Worm (Caenorhabditis elegans) whole organism, late embryonic: Measurements from ENCODE around the gene ZK1098.2.

ENCODE experiments used
- C08G9.2 ChIP-seq: sonication (generic microtip); optimal IDR thresholded peaks from 2 replicates; lab custom pipeline; 2016; ENCODE audit warnings: mild to moderate bottlenecking, missing genetic modification characterization, moderate library complexity, missing compliant biosample characterization
- F13H6.1 ChIP-seq: sonication (generic microtip); optimal IDR thresholded peaks from 2 replicates; lab custom pipeline; 2016; ENCODE audit warnings: missing genetic modification characterization, missing compliant biosample characterization
- K09A11.1 ChIP-seq: sonication (generic microtip); optimal IDR thresholded peaks from 2 replicates; lab custom pipeline; 2017; ENCODE audit warnings: antibody characterized with exemption, mild to moderate bottlenecking, missing genetic modification characterization, missing compliant biosample characterization; ENCODE audit not compliant: insufficient read depth
- ceh-19 ChIP-seq: fragments of 200-800 bp; sonication (Bioruptor generic); optimal IDR thresholded peaks from 2 replicates; lab custom pipeline; 2018; ENCODE audit warnings: mild to moderate bottlenecking, missing genetic modification characterization, missing compliant biosample characterization
- ceh-22 ChIP-seq: sonication (generic microtip); optimal IDR thresholded peaks from 2 replicates; lab custom pipeline; 2017; ENCODE audit warnings: missing biosample characterization, missing genetic modification characterization
- ceh-24 ChIP-seq: sonication (generic microtip); optimal IDR thresholded peaks from 2 replicates; lab custom pipeline; 2016; ENCODE audit warnings: mild to moderate bottlenecking, missing genetic modification characterization, missing compliant biosample characterization
- ceh-30 ChIP-seq: fragments of 150-350 bp; optimal IDR thresholded peaks from 2 replicates; lab custom pipeline; 2014; ENCODE audit warnings: missing biosample characterization, missing genetic modification characterization
- ceh-31 ChIP-seq: sonication (generic microtip); optimal IDR thresholded peaks from 2 replicates; lab custom pipeline; 2016; ENCODE audit warnings: missing genetic modification characterization, missing compliant biosample characterization
- ceh-34 ChIP-seq: sonication (generic microtip); optimal IDR thresholded peaks from 2 replicates; lab custom pipeline; 2016; ENCODE audit warnings: mild to moderate bottlenecking, missing genetic modification characterization, missing compliant biosample characterization
- ceh-45 ChIP-seq: fragments of 200-800 bp; sonication (Bioruptor generic); IDR thresholded peaks from 2 replicates; pipeline ENCODE4 v1.3.6; 2022; ENCODE audit warnings: missing genetic modification reagents, missing genetic modification characterization, missing compliant biosample characterization
- ceh-48 ChIP-seq: sonication (generic microtip); optimal IDR thresholded peaks from 2 replicates; lab custom pipeline; 2016; ENCODE audit warnings: missing genetic modification characterization, inconsistent platforms, missing compliant biosample characterization
- ceh-6 ChIP-seq: fragments of 200-800 bp; sonication (Bioruptor generic); optimal IDR thresholded peaks from 2 replicates; lab custom pipeline; 2018; ENCODE audit warnings: mild to moderate bottlenecking, missing genetic modification characterization, missing compliant biosample characterization
- che-1 ChIP-seq: sonication (generic microtip); optimal IDR thresholded peaks from 2 replicates; lab custom pipeline; 2016; ENCODE audit warnings: mild to moderate bottlenecking, missing genetic modification characterization, missing compliant biosample characterization
- dve-1 ChIP-seq: sonication (generic microtip); optimal IDR thresholded peaks from 2 replicates; lab custom pipeline; 2017; ENCODE audit warnings: antibody characterized with exemption, mild to moderate bottlenecking, missing genetic modification characterization, missing compliant biosample characterization
- elt-4 ChIP-seq: sonication (generic microtip); optimal IDR thresholded peaks from 2 replicates; lab custom pipeline; 2016; ENCODE audit warnings: missing genetic modification characterization, missing compliant biosample characterization
- ets-4 ChIP-seq: sonication (generic microtip); optimal IDR thresholded peaks from 2 replicates; lab custom pipeline; 2016; ENCODE audit warnings: missing genetic modification characterization, missing compliant biosample characterization
- fax-1 ChIP-seq: sonication (generic microtip); optimal IDR thresholded peaks from 2 replicates; lab custom pipeline; 2016; ENCODE audit warnings: missing genotype, missing genetic modification characterization, missing compliant biosample characterization
- gmeb-2 ChIP-seq: sonication (generic microtip); optimal IDR thresholded peaks from 2 replicates; lab custom pipeline; 2016; ENCODE audit warnings: missing genetic modification characterization, inconsistent platforms, missing compliant biosample characterization
- hlh-15 ChIP-seq: sonication (generic microtip); optimal IDR thresholded peaks from 2 replicates; lab custom pipeline; 2016; ENCODE audit warnings: missing genetic modification characterization, missing compliant biosample characterization
- hlh-30 ChIP-seq: sonication (generic microtip); optimal IDR thresholded peaks from 2 replicates; lab custom pipeline; 2017; ENCODE audit warnings: antibody characterized with exemption, missing genetic modification characterization, missing compliant biosample characterization; ENCODE audit not compliant: insufficient read depth
- hlh-8 ChIP-seq: sonication (generic microtip); optimal IDR thresholded peaks from 2 replicates; lab custom pipeline; 2016; ENCODE audit warnings: missing genotype, missing genetic modification characterization, missing compliant biosample characterization
- lim-6 ChIP-seq: sonication (generic microtip); optimal IDR thresholded peaks from 2 replicates; lab custom pipeline; 2016; ENCODE audit warnings: missing genetic modification characterization, missing compliant biosample characterization
- mec-3 ChIP-seq: sonication (generic microtip); optimal IDR thresholded peaks from 2 replicates; lab custom pipeline; 2016; ENCODE audit warnings: borderline replicate concordance, missing genetic modification characterization, missing compliant biosample characterization
- nfya-1 ChIP-seq: sonication (generic microtip); optimal IDR thresholded peaks from 2 replicates; lab custom pipeline; 2017; ENCODE audit warnings: missing genetic modification characterization, mild to moderate bottlenecking, missing compliant biosample characterization, antibody characterized with exemption, moderate library complexity
- nhr-232 ChIP-seq: sonication (generic microtip); optimal IDR thresholded peaks from 2 replicates; lab custom pipeline; 2016; ENCODE audit warnings: missing genetic modification characterization, missing compliant biosample characterization
- npax-4 ChIP-seq: sonication (generic microtip); optimal IDR thresholded peaks from 2 replicates; lab custom pipeline; 2016; ENCODE audit warnings: missing genetic modification characterization, missing compliant biosample characterization
- pag-3 ChIP-seq: sonication (generic microtip); optimal IDR thresholded peaks from 2 replicates; lab custom pipeline; 2016; ENCODE audit warnings: missing compliant biosample characterization, missing genetic modification characterization, borderline replicate concordance
- pat-9 ChIP-seq: fragments of 200-800 bp; sonication (Bioruptor generic); optimal IDR thresholded peaks from 2 replicates; lab custom pipeline; 2018; ENCODE audit warnings: mild to moderate bottlenecking, missing genetic modification characterization, moderate library complexity, missing compliant biosample characterization
- pha-2 ChIP-seq: sonication (generic microtip); optimal IDR thresholded peaks from 2 replicates; lab custom pipeline; 2017; ENCODE audit warnings: mild to moderate bottlenecking, missing genetic modification characterization, missing compliant biosample characterization
- pha-4 ChIP-seq: fragments of 150-350 bp; optimal IDR thresholded peaks from 2 replicates; lab custom pipeline; 2018; ENCODE audit warnings: missing biosample characterization, missing genetic modification reagents, missing genetic modification characterization
- pros-1 ChIP-seq: fragments of 150-350 bp; optimal IDR thresholded peaks from 2 replicates; lab custom pipeline; 2014; ENCODE audit warnings: missing biosample characterization, missing genetic modification reagents, missing genetic modification characterization
- ref-2 ChIP-seq: sonication (generic microtip); optimal IDR thresholded peaks from 2 replicates; lab custom pipeline; 2016; ENCODE audit warnings: missing genetic modification characterization, missing compliant biosample characterization
- tbx-2 ChIP-seq: sonication (generic microtip); optimal IDR thresholded peaks from 2 replicates; lab custom pipeline; 2016; ENCODE audit warnings: missing genetic modification characterization, missing compliant biosample characterization
- tbx-7 ChIP-seq: sonication (generic microtip); optimal IDR thresholded peaks from 2 replicates; lab custom pipeline; 2016; ENCODE audit warnings: missing genotype, missing genetic modification characterization, missing compliant biosample characterization
- unc-42 ChIP-seq: sonication (generic microtip); optimal IDR thresholded peaks from 2 replicates; lab custom pipeline; 2016; ENCODE audit warnings: missing genotype, missing genetic modification characterization, missing compliant biosample characterization
- unc-55 ChIP-seq: sonication (generic microtip); optimal IDR thresholded peaks from 2 replicates; lab custom pipeline; 2017; ENCODE audit warnings: missing biosample characterization, missing genetic modification reagents, missing genetic modification characterization
- ztf-16 ChIP-seq: sonication (generic microtip); optimal IDR thresholded peaks from 2 replicates; lab custom pipeline; 2017; ENCODE audit warnings: missing genetic modification characterization, missing compliant biosample characterization

The ZK1098.2 gene

DNA sequence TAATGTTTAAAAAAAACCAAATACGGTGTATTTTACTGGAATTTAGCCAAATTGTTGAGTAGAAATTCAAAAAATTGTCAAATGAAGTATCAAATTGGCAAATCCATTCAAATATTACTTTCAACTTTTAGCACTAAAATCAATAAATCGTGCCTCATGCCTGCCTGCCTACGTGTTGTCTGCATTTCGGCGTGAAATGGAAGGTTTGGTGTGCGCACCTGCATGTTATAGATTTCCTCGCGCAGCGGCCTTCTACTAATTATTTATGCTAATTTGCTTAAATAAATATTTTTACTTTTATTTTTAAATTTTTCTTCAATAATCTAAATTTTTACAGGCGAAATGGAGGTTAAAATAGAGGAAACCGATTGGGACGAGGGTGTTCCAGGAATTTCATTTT lies at the start of gene ZK1098.2:
TSS of gene ZK1098.2 (plus strand) at position 336 of the 400 bp plus-strand sequence.
- TF ChIP-seq F13H6.1: no peak
- TF ChIP-seq ceh-48 (tag; lab: Kevin White, UChicago): peak; percentile 76
- TF ChIP-seq K09A11.1 (tag; lab: Kevin White, UChicago): no peak
- TF ChIP-seq, all 69 proteins: peak for 1

DNA sequence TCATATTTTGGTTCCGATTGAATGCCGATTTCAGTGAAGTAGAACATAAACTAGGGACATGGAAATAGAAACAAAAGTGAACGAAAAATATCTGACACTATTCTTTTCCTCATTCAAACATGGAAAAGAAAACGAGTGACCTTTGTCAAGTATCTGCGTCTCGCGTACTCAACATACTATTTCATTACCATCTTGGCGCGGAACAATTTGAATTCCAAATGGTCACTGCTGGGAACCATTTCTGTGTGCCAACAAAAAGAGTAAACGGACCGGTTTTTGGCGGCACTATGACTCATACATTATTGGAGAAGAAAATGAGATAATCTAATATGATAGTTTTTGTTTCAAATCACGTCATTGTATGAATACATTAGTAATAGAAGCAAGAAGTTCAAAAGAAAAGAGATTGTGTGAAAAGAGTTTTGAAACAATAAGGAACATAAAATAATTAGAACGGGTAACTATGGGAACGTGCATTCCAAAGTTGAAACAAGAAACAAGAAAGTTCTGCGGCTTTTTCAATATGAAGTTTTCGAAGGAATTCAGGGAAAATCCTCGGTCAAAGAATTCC lies 46.5 kb upstream of the ZK1098.2 start:
- no peak for TF ChIP-seq ceh-6 (GFP tag; lab: Kevin White, UChicago)
- TF ChIP-seq dve-1: no peak
- TF ChIP-seq gmeb-2 (tag; lab: Kevin White, UChicago): no peak
- no peak for TF ChIP-seq pros-1 (tag; lab: Kevin White, UChicago)
- no peak for TF ChIP-seq elt-4
- TF ChIP-seq ceh-31: no peak
- TF ChIP-seq ceh-22: no peak
- no peak for TF ChIP-seq pag-3
- TF ChIP-seq ztf-16 (tag; lab: Kevin White, UChicago): no peak
- TF ChIP-seq C08G9.2: no peak
- TF ChIP-seq ceh-30 (tag; lab: Kevin White, UChicago): no peak

DNA sequence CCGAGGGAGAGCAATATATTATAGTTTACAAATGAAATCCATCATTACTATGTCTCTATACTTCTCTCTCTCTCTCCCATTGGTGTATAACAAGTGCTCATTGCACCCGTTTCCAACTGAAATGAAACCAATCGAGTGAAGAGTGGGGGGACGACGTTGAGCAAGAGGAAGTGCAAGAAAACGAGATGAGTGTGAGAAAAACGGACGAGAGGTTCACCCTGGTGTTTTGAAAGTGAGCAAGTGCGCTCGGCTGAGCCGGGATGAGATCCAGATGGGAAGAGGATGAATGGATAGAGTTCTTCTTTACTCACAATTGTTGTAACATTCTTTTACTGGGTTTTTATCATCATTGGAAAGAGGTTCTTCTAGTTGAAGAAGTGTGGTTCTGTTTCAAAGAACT lies 45.2 kb upstream of the ZK1098.2 start:
- TF ChIP-seq mec-3 (tag; lab: Kevin White, UChicago): no peak
- peak; percentile 54 for TF ChIP-seq unc-42
- no peak for TF ChIP-seq npax-4 (tag; lab: Kevin White, UChicago)
- TF ChIP-seq hlh-8 (tag; lab: Kevin White, UChicago): peak; percentile 80
- TF ChIP-seq tbx-7 (tag; lab: Kevin White, UChicago): no peak
- peak; percentile 56 for TF ChIP-seq ceh-31
- TF ChIP-seq lim-6: no peak
- TF ChIP-seq ceh-45 (GFP tag; lab: Robert Waterston, UW): no peak
- peak; percentile 59 for TF ChIP-seq nfya-1 (tag; lab: Kevin White, UChicago)
- TF ChIP-seq ceh-34 (tag; lab: Kevin White, UChicago): peak; percentile 32
- no peak for TF ChIP-seq hlh-30 (tag; lab: Kevin White, UChicago)
- TF ChIP-seq che-1: no peak
- TF ChIP-seq, all 69 proteins: peak for 5

DNA sequence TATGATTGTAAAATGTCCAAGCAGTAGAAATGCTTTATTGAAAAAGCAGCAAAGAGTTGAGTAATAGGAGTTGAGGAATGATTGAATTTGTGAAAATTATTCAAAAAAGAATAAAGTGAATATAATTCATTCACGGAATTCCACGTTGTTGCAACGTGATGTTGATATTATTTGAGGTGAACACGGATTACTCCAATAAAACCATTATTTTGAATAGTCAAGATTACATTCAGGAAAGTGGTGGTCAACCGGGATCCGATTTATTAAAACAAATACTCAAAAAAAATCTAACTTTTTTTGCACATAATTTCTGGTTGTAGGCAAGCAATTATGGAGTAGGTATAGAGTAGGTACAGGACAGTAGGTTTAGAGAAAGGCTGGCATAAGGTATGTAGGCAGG lies 43.6 kb upstream of the ZK1098.2 start, which contains the start of gene bre-3:
TSS of gene bre-3 (minus strand) at position 101 of the 400 bp plus-strand sequence.
- no peak for TF ChIP-seq ceh-45 (GFP tag; lab: Robert Waterston, UW)
- TF ChIP-seq pha-4 (tag; lab: Kevin White, UChicago): no peak
- no peak for TF ChIP-seq ets-4 (tag; lab: Kevin White, UChicago)
- TF ChIP-seq nhr-232 (tag; lab: Kevin White, UChicago): no peak
- no peak for TF ChIP-seq unc-42
- TF ChIP-seq unc-55 (GFP tag; lab: Kevin White, UChicago): no peak
- TF ChIP-seq ceh-22: no peak
- no peak for TF ChIP-seq hlh-15 (tag; lab: Kevin White, UChicago)
- no peak for TF ChIP-seq F13H6.1
- TF ChIP-seq ceh-31: no peak
- TF ChIP-seq tbx-2 (tag; lab: Kevin White, UChicago): no peak
- TF ChIP-seq pha-2 (tag; lab: Kevin White, UChicago): no peak
- no peak for TF ChIP-seq ref-2 (tag; lab: Kevin White, UChicago)
- no peak for TF ChIP-seq ceh-24 (tag; lab: Kevin White, UChicago)
- TF ChIP-seq fax-1 (tag; lab: Kevin White, UChicago): no peak
- no peak for TF ChIP-seq che-1
- TF ChIP-seq ceh-19 (GFP tag; lab: Kevin White, UChicago): no peak
- TF ChIP-seq pat-9 (tag; lab: Kevin White, UChicago): no peak
- no peak for TF ChIP-seq ztf-16 (tag; lab: Kevin White, UChicago)
